Worm (Caenorhabditis elegans) whole organism, L1 larva: ENCODE data around the gene dpy-27.

Source experiments
- C16A3.4 ChIP-seq: fragments of 150-350 bp; optimal IDR thresholded peaks from 2 replicates; lab custom pipeline; 2014; ENCODE audit warnings: missing biosample characterization, missing genetic modification characterization
- aly-2 ChIP-seq: fragments of 150-350 bp; optimal IDR thresholded peaks from 2 replicates; lab custom pipeline; 2014; ENCODE audit warnings: missing biosample characterization, missing genetic modification characterization
- ceh-8 ChIP-seq: fragments of 200-800 bp; sonication (Bioruptor generic); optimal IDR thresholded peaks from 2 replicates; lab custom pipeline; 2018; ENCODE audit warnings: mild to moderate bottlenecking, missing genetic modification characterization, moderate library complexity, missing compliant biosample characterization
- ceh-90 ChIP-seq: sonication (generic microtip); optimal IDR thresholded peaks from 2 replicates; lab custom pipeline; 2016; ENCODE audit warnings: missing genetic modification characterization, missing compliant biosample characterization
- ces-1 ChIP-seq: fragments of 150-350 bp; optimal IDR thresholded peaks from 2 replicates; lab custom pipeline; 2014; ENCODE audit warnings: missing biosample characterization, missing genetic modification reagents, missing genetic modification characterization
- dpl-1 ChIP-seq, 3 experiments: fragments of 150-350 bp in 2 of 3; sonication (generic microtip) in 1 of 3; optimal IDR thresholded peaks; 2 replicates each; lab custom pipeline; 2014 to 2017; ENCODE audit warnings: missing biosample characterization in 3 of 3, missing genetic modification characterization in 3 of 3, missing genetic modification reagents in 3 of 3
- efl-1 ChIP-seq, 4 experiments: fragments of 150-350 bp; optimal IDR thresholded peaks in 3 of 4; peaks in 1 of 4; 1 replicate in 1 of 4; 2 replicates in 3 of 4; lab custom pipeline; 2014; ENCODE audit warnings: missing biosample characterization in 2 of 4, missing genetic modification characterization in 2 of 4, missing genetic modification reagents in 2 of 4
- egl-27 ChIP-seq, 2 experiments: fragments of 150-350 bp in 1 of 2; sonication (generic microtip); optimal IDR thresholded peaks; 3 replicates each; lab custom pipeline; 2017 to 2018; ENCODE audit warnings: missing biosample characterization in 2 of 2, missing genetic modification characterization in 2 of 2, missing genetic modification reagents in 2 of 2
- elt-2 ChIP-seq: sonication (generic microtip); optimal IDR thresholded peaks from 2 replicates; lab custom pipeline; 2016; ENCODE audit warnings: missing genetic modification characterization, mild to moderate bottlenecking, inconsistent platforms, missing compliant biosample characterization, missing genetic modification reagents
- elt-3 ChIP-seq, 6 experiments: fragments of 150-350 bp in 1 of 6; sonication (generic microtip); optimal IDR thresholded peaks; 2 replicates each; lab custom pipeline; 2017 to 2018; ENCODE audit warnings: missing biosample characterization in 6 of 6, missing genetic modification characterization in 6 of 6, inconsistent platforms in 1 of 6
- hlh-4 ChIP-seq: sonication (generic microtip); optimal IDR thresholded peaks from 2 replicates; lab custom pipeline; 2016; ENCODE audit warnings: mild to moderate bottlenecking, missing genetic modification characterization, missing compliant biosample characterization
- hpl-2 ChIP-seq: fragments of 150-350 bp; optimal IDR thresholded peaks from 2 replicates; lab custom pipeline; 2014; ENCODE audit warnings: missing biosample characterization, missing genetic modification reagents, missing genetic modification characterization
- isw-1 ChIP-seq: fragments of 200-800 bp; sonication (Bioruptor generic); IDR thresholded peaks from 2 replicates; pipeline ENCODE4 v1.3.6; 2022; ENCODE audit warnings: missing genetic modification characterization, missing compliant biosample characterization
- lin-14 ChIP-seq: fragments of 200-800 bp; sonication (Bioruptor generic); optimal IDR thresholded peaks from 2 replicates; lab custom pipeline; 2018; ENCODE audit warnings: mild to moderate bottlenecking, missing genetic modification characterization, moderate library complexity, missing compliant biosample characterization
- lin-15B ChIP-seq: fragments of 150-350 bp; sonication (generic microtip); optimal IDR thresholded peaks from 3 replicates; lab custom pipeline; 2014; ENCODE audit warnings: missing biosample characterization, missing genetic modification characterization
- lin-35 ChIP-seq, 2 experiments: fragments of 150-350 bp; optimal IDR thresholded peaks; 2 replicates each; lab custom pipeline; 2014; ENCODE audit warnings: missing biosample characterization in 2 of 2, missing genetic modification characterization in 2 of 2, missing genetic modification reagents in 2 of 2
- lin-39 ChIP-seq: fragments of 150-350 bp; optimal IDR thresholded peaks from 2 replicates; lab custom pipeline; 2014; ENCODE audit warnings: missing biosample characterization, missing genetic modification reagents, missing genetic modification characterization
- lsy-2 ChIP-seq, 2 experiments: fragments of 150-350 bp; optimal IDR thresholded peaks; 2 replicates each; lab custom pipeline; 2014; ENCODE audit warnings: missing biosample characterization in 2 of 2, missing genetic modification characterization in 2 of 2
- mep-1 ChIP-seq: fragments of 150-350 bp; optimal IDR thresholded peaks from 2 replicates; lab custom pipeline; 2014; ENCODE audit warnings: missing biosample characterization, missing genetic modification characterization
- nhr-11 ChIP-seq: fragments of 150-350 bp; optimal IDR thresholded peaks from 2 replicates; lab custom pipeline; 2014; ENCODE audit warnings: missing biosample characterization, missing genetic modification characterization
- nhr-19 ChIP-seq: fragments of 200-800 bp; sonication (Bioruptor generic); conservative IDR thresholded peaks from 2 replicates; pipeline ENCODE4 v1.3.6; 2022; ENCODE audit warnings: missing genetic modification characterization, missing compliant biosample characterization
- nhr-28 ChIP-seq: fragments of 150-350 bp; optimal IDR thresholded peaks from 2 replicates; lab custom pipeline; 2014; ENCODE audit warnings: missing biosample characterization, missing genetic modification characterization
- nhr-47 ChIP-seq: sonication (generic microtip); optimal IDR thresholded peaks from 2 replicates; lab custom pipeline; 2016; ENCODE audit warnings: mild to moderate bottlenecking, missing genetic modification characterization, moderate library complexity, missing compliant biosample characterization
- nhr-76 ChIP-seq: sonication (generic microtip); optimal IDR thresholded peaks from 2 replicates; lab custom pipeline; 2017; ENCODE audit warnings: missing biosample characterization, missing genetic modification characterization
- nhr-84 ChIP-seq: sonication (generic microtip); optimal IDR thresholded peaks from 2 replicates; lab custom pipeline; 2017; ENCODE audit warnings: missing biosample characterization, missing genetic modification characterization
- nhr-85 ChIP-seq: sonication (generic microtip); peaks from one replicate; lab custom pipeline; 2016; ENCODE audit warnings: missing genetic modification characterization, inconsistent platforms, missing compliant biosample characterization
- pqm-1 ChIP-seq: sonication (generic microtip); optimal IDR thresholded peaks from 3 replicates; lab custom pipeline; 2017; ENCODE audit warnings: missing biosample characterization, missing genetic modification characterization
- sptf-1 ChIP-seq: fragments of 150-350 bp; optimal IDR thresholded peaks from 2 replicates; lab custom pipeline; 2014; ENCODE audit warnings: missing biosample characterization, missing genetic modification characterization
- sup-37 ChIP-seq: fragments of 200-800 bp; sonication (Bioruptor generic); optimal IDR thresholded peaks from 2 replicates; lab custom pipeline; 2018; ENCODE audit warnings: mild to moderate bottlenecking, missing genetic modification characterization, missing compliant biosample characterization
- tbx-2 ChIP-seq: sonication (generic microtip); optimal IDR thresholded peaks from 2 replicates; lab custom pipeline; 2016; ENCODE audit warnings: missing genetic modification characterization, missing compliant biosample characterization
- tlp-1 ChIP-seq: fragments of 150-350 bp; optimal IDR thresholded peaks from 2 replicates; lab custom pipeline; 2014; ENCODE audit warnings: missing biosample characterization, missing genetic modification characterization
- xbp-1 ChIP-seq: sonication (generic microtip); optimal IDR thresholded peaks from 2 replicates; lab custom pipeline; 2016; ENCODE audit warnings: missing genetic modification characterization, missing compliant biosample characterization
- ztf-11 ChIP-seq, 2 experiments: sonication (generic microtip); optimal IDR thresholded peaks; 2 replicates each; lab custom pipeline; 2016 to 2017; ENCODE audit warnings: missing genetic modification characterization in 2 of 2, missing biosample characterization in 1 of 2, missing compliant biosample characterization in 1 of 2
- ztf-4 ChIP-seq: fragments of 150-350 bp; optimal IDR thresholded peaks from 2 replicates; lab custom pipeline; 2014; ENCODE audit warnings: missing biosample characterization, missing genetic modification characterization

dpy-27 gene

ce11 chrIII:3797180-3798026 lies 22.1 kb downstream of the dpy-27 start (continued):
- TF ChIP-seq ztf-11 (tag; optimal IDR thresholded peaks at IDR 0.05; lab: Kevin White, UChicago) (no peak), nhr-76 (tag; lab: Kevin White, UChicago) (no peak), tlp-1 (no peak), hlh-4 (tag; lab: Kevin White, UChicago) (no peak), isw-1 (no peak), hpl-2 (GFP tag; lab: Kevin White, UChicago) (no peak), C16A3.4 (tag; lab: Kevin White, UChicago) (peak; percentile 21), dpl-1 (GFP tag; optimal IDR thresholded peaks at IDR 0.05; lab: Kevin White, UChicago) (peak in 1 of 3 experiments; percentile 30), nhr-19 (peak; percentile 22; the same call in 1 of the 2 replicates), nhr-84 (tag; lab: Kevin White, UChicago) (no peak), sptf-1 (tag; lab: Kevin White, UChicago) (no peak), aly-2 (tag; lab: Kevin White, UChicago) (no peak)

ce11 chrIII:3795933-3796332 lies 23.5 kb downstream of the dpy-27 start:
- TF ChIP-seq lin-15B (tag; lab: Kevin White, UChicago) (no peak), nhr-85 (tag; lab: Kevin White, UChicago) (peak; percentile 45)

- TF ChIP-seq nhr-28 = no peak
- TF ChIP-seq elt-2 = no peak
- TF ChIP-seq xbp-1 (tag; lab: Kevin White, UChicago) = no peak
- TF ChIP-seq mep-1 (tag; lab: Kevin White, UChicago) = no peak
- TF ChIP-seq sup-37 (GFP tag; lab: Kevin White, UChicago) = no peak
- TF ChIP-seq nhr-47 (tag; lab: Kevin White, UChicago) = no peak
- peak in 1 of 2 experiments; percentile 34 for TF ChIP-seq efl-1 (optimal IDR thresholded peaks at IDR 0.05; lab: Kevin White, UChicago)
- TF ChIP-seq efl-1 (GFP tag; optimal IDR thresholded peaks at IDR 0.05 in 1 of 2; lab: Kevin White, UChicago) = peak; percentile 71 to 83
- no peak for TF ChIP-seq lin-15B (tag; lab: Kevin White, UChicago)
- TF ChIP-seq lin-35 (GFP tag; optimal IDR thresholded peaks at IDR 0.05; lab: Kevin White, UChicago) = peak; percentile 17 to 38
- no peak for TF ChIP-seq ces-1 (GFP tag; lab: Kevin White, UChicago)
- TF ChIP-seq lin-39 = no peak
- no peak for TF ChIP-seq ztf-11 (tag; optimal IDR thresholded peaks at IDR 0.05; lab: Kevin White, UChicago)
- TF ChIP-seq dpl-1 (GFP tag; optimal IDR thresholded peaks at IDR 0.05; lab: Kevin White, UChicago) = peak in 2 of 3 experiments; percentile 50 to 67
- TF ChIP-seq elt-3 (tag; optimal IDR thresholded peaks at IDR 0.05; lab: Kevin White, UChicago) = no peak
- no peak for TF ChIP-seq tbx-2 (tag; lab: Kevin White, UChicago)
- no peak for TF ChIP-seq nhr-84 (tag; lab: Kevin White, UChicago)
- no peak for TF ChIP-seq ceh-90 (tag; lab: Kevin White, UChicago)
- no peak for TF ChIP-seq pqm-1 (tag; lab: Kevin White, UChicago)
- no peak for TF ChIP-seq ztf-4
- TF ChIP-seq nhr-11 (tag; lab: Kevin White, UChicago) = no peak
- TF ChIP-seq, all 84 proteins: peak for 3
Observed at ce11 chrIII:3790855-3791254, 28.6 kb downstream of the dpy-27 start.

ce11 chrIII:3789688-3790371 lies 29.6 kb downstream of the dpy-27 start:
- TF ChIP-seq ceh-8 = peak; percentile 63
- TF ChIP-seq lin-14 (GFP tag; lab: Kevin White, UChicago) = peak; percentile 7
- TF ChIP-seq pqm-1 (tag; lab: Kevin White, UChicago) = no peak
- TF ChIP-seq nhr-85 (tag; lab: Kevin White, UChicago) = peak; percentile 55
- TF ChIP-seq egl-27 (tag; optimal IDR thresholded peaks at IDR 0.05; lab: Kevin White, UChicago) = no peak
- peak in 1 of 2 experiments; percentile 5 for TF ChIP-seq lsy-2 (tag; optimal IDR thresholded peaks at IDR 0.05; lab: Kevin White, UChicago)
- peak; percentile 7 for TF ChIP-seq ztf-4
- no peak for TF ChIP-seq hpl-2 (GFP tag; lab: Kevin White, UChicago)
- TF ChIP-seq efl-1 (optimal IDR thresholded peaks at IDR 0.05; lab: Kevin White, UChicago) = no peak
- TF ChIP-seq efl-1 (GFP tag; optimal IDR thresholded peaks at IDR 0.05 in 1 of 2; lab: Kevin White, UChicago) = peak in 1 of 2 experiments; percentile 51
- TF ChIP-seq, all 84 proteins: peak for 6
